Worm (Caenorhabditis elegans): ENCODE measurements around the gene W02B3.7.

The W02B3.7 gene

ce11 chrIII:646454-646853 lies 45.4 kb downstream of the W02B3.7 start, which contains the start of gene orai-1:
orai-1 (plus strand) TSS chrIII:646754.
- no peak for TF ChIP-seq flt-1 (GFP tag; IDR thresholded peaks at IDR 0.05)
- TF ChIP-seq B0310.2 (tag; optimal IDR thresholded peaks at IDR 0.05), result no peak
- no peak for TF ChIP-seq pes-1 (GFP tag; IDR thresholded peaks at IDR 0.05)
- TF ChIP-seq tbx-11 (GFP tag; IDR thresholded peaks at IDR 0.05), result no peak
- no peak for TF ChIP-seq hnd-1 (tag; optimal IDR thresholded peaks at IDR 0.05)
- no peak for TF ChIP-seq hmbx-1 (tag; optimal IDR thresholded peaks at IDR 0.05)
- TF ChIP-seq hmg-4 (GFP tag; optimal IDR thresholded peaks at IDR 0.05), result no peak
- no peak for TF ChIP-seq ets-7 (tag; optimal IDR thresholded peaks at IDR 0.05)
- no peak for TF ChIP-seq F13C5.2 (tag; optimal IDR thresholded peaks at IDR 0.05)
- TF ChIP-seq ceh-13 (GFP tag; optimal IDR thresholded peaks at IDR 0.05), result no peak

ce11 chrIII:644660-645059 lies 47.2 kb downstream of the W02B3.7 start:
- TF ChIP-seq ceh-13 (GFP tag; optimal IDR thresholded peaks at IDR 0.05), result no peak

ce11 chrIII:641759-642158 lies 50.1 kb downstream of the W02B3.7 start, which contains the start of gene W06E11.1:
W06E11.1 (plus strand) TSS chrIII:642059.
- no peak for TF ChIP-seq B0310.2 (tag; optimal IDR thresholded peaks at IDR 0.05)
- TF ChIP-seq ets-7 (tag; optimal IDR thresholded peaks at IDR 0.05), result no peak
- no peak for TF ChIP-seq scrt-1 (GFP tag; IDR thresholded peaks at IDR 0.05)
- no peak for TF ChIP-seq tra-4 (tag; optimal IDR thresholded peaks at IDR 0.05)
- no peak for TF ChIP-seq tbx-37 (GFP tag; conservative IDR thresholded peaks at IDR 0.05)
- no peak for TF ChIP-seq hmbx-1 (tag; optimal IDR thresholded peaks at IDR 0.05)
- TF ChIP-seq hmg-4 (GFP tag; optimal IDR thresholded peaks at IDR 0.05), result no peak
- TF ChIP-seq aly-1 (tag; optimal IDR thresholded peaks at IDR 0.05), result no peak
- TF ChIP-seq flt-1 (GFP tag; IDR thresholded peaks at IDR 0.05), result no peak
- no peak for TF ChIP-seq ama-1 (optimal IDR thresholded peaks at IDR 0.05)
- no peak for TF ChIP-seq ceh-36 (tag; optimal IDR thresholded peaks at IDR 0.05)
- TF ChIP-seq tbx-11 (GFP tag; IDR thresholded peaks at IDR 0.05), result no peak
- no peak for TF ChIP-seq sea-1 (GFP tag; conservative IDR thresholded peaks at IDR 0.05)
- TF ChIP-seq F13C5.2 (tag; optimal IDR thresholded peaks at IDR 0.05), result no peak
- no peak for TF ChIP-seq ceh-13 (GFP tag; optimal IDR thresholded peaks at IDR 0.05)
- TF ChIP-seq hnd-1 (tag; optimal IDR thresholded peaks at IDR 0.05), result no peak

ce11 chrIII:640198-640803 lies 51.5 kb downstream of the W02B3.7 start, which contains the start of the genes tag-266 and tag-267:
tag-266 (minus strand) TSS chrIII:640226.
tag-267 (plus strand) TSS chrIII:640790.
- peak; percentile 63 for TF ChIP-seq hnd-1 (tag; optimal IDR thresholded peaks at IDR 0.05)
- TF ChIP-seq pes-1 (GFP tag; IDR thresholded peaks at IDR 0.05), result peak; percentile 78
- peak; percentile 87 for TF ChIP-seq F13C5.2 (tag; optimal IDR thresholded peaks at IDR 0.05)
- peak; percentile 40 for TF ChIP-seq ceh-13 (GFP tag; optimal IDR thresholded peaks at IDR 0.05)
- no peak for TF ChIP-seq sea-1 (GFP tag; conservative IDR thresholded peaks at IDR 0.05)
- no peak for TF ChIP-seq scrt-1 (GFP tag; IDR thresholded peaks at IDR 0.05)
- TF ChIP-seq ama-1 (optimal IDR thresholded peaks at IDR 0.05), result no peak
- peak; percentile 56 for TF ChIP-seq hmbx-1 (tag; optimal IDR thresholded peaks at IDR 0.05)
- TF ChIP-seq B0310.2 (tag; optimal IDR thresholded peaks at IDR 0.05), result peak; percentile 59
- TF ChIP-seq tbx-37 (GFP tag; conservative IDR thresholded peaks at IDR 0.05), result peak; percentile 58
- TF ChIP-seq hmg-4 (GFP tag; optimal IDR thresholded peaks at IDR 0.05), result no peak
- TF ChIP-seq tbx-11 (GFP tag; IDR thresholded peaks at IDR 0.05), result peak; percentile 71
- no peak for TF ChIP-seq ceh-36 (tag; optimal IDR thresholded peaks at IDR 0.05)
- no peak for TF ChIP-seq ets-7 (tag; optimal IDR thresholded peaks at IDR 0.05)
- peak; percentile 35; the same call in 1 of the 2 replicates for TF ChIP-seq flt-1 (GFP tag; IDR thresholded peaks at IDR 0.05)
- TF ChIP-seq aly-1 (tag; optimal IDR thresholded peaks at IDR 0.05), result no peak
- peak; percentile 18 for TF ChIP-seq tra-4 (tag; optimal IDR thresholded peaks at IDR 0.05)

ce11 chrIII:638319-638718 lies 53.5 kb downstream of the W02B3.7 start, which contains the start of gene sbds-1:
sbds-1 (minus strand) TSS chrIII:638419.
- TF ChIP-seq hmbx-1 (tag; optimal IDR thresholded peaks at IDR 0.05) (no peak), F13C5.2 (tag; optimal IDR thresholded peaks at IDR 0.05) (no peak), B0310.2 (tag; optimal IDR thresholded peaks at IDR 0.05) (no peak), hmg-4 (GFP tag; optimal IDR thresholded peaks at IDR 0.05) (no peak), tbx-37 (GFP tag; conservative IDR thresholded peaks at IDR 0.05) (no peak), ets-7 (tag; optimal IDR thresholded peaks at IDR 0.05) (no peak), ceh-36 (tag; optimal IDR thresholded peaks at IDR 0.05) (no peak), ceh-13 (GFP tag; optimal IDR thresholded peaks at IDR 0.05) (no peak)
